Worm (Caenorhabditis elegans): ENCODE results near the gene fipr-12.

DNA sequence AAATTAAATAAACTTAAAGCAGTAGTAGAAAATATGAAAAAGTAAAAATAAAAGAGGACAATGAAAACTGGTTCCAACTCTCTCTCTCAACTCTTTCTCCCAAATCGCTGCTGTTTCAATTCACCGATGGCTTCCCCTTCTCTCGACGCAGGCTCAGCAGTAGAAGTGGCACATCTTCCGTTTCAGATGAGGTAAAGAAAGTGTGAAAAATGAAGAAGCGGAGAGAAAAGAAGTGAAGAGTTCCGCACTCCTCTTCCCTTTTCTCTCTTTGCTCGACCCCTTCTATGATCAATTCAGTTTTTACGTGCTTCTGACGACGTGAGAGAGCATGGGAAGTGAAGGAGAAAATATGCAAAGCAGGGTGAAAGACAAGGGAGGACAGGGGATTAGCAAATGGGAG lies 31.1 kb downstream of the fipr-12 start:
- TF ChIP-seq egl-13 (tag; optimal IDR thresholded peaks at IDR 0.05) (peak; percentile 17), nhr-77 (tag; optimal IDR thresholded peaks at IDR 0.05) (no peak), nhr-84 (tag; optimal IDR thresholded peaks at IDR 0.05) (no peak), tbx-2 (tag; optimal IDR thresholded peaks at IDR 0.05) (no peak), mef-2 (tag; optimal IDR thresholded peaks at IDR 0.05) (no peak)

All from whole organism, L1 larva.